Worm (Caenorhabditis elegans) whole organism, L4 larva: ENCODE data around the gene snx-1.

ENCODE experiments used
- F10B5.3 ChIP-seq: sonication (generic microtip); optimal IDR thresholded peaks from 2 replicates; lab custom pipeline; 2016; ENCODE audit warnings: mild to moderate bottlenecking, missing genetic modification characterization, missing compliant biosample characterization
- F37D6.2 ChIP-seq: sonication (generic microtip); optimal IDR thresholded peaks from 2 replicates; lab custom pipeline; 2016; ENCODE audit warnings: mild to moderate bottlenecking, missing genetic modification characterization, missing compliant biosample characterization
- T26A8.4 ChIP-seq: fragments of 200-800 bp; sonication (Bioruptor generic); IDR thresholded peaks from 2 replicates; pipeline ENCODE4 v1.3.6; 2022; ENCODE audit warnings: missing genetic modification characterization, missing compliant biosample characterization
- Y105C5A.15 ChIP-seq: fragments of 200-800 bp; sonication (Bioruptor generic); IDR thresholded peaks from 2 replicates; pipeline ENCODE4 v1.3.6; 2022; ENCODE audit warnings: missing genetic modification characterization, missing compliant biosample characterization
- ZK337.2 ChIP-seq: fragments of 200-800 bp; sonication (Bioruptor generic); IDR thresholded peaks from 2 replicates; pipeline ENCODE4 v1.3.6; 2022; ENCODE audit warnings: missing genetic modification reagents, missing genetic modification characterization, missing compliant biosample characterization
- aha-1 ChIP-seq: fragments of 150-350 bp; peaks from one replicate; lab custom pipeline; 2014; ENCODE audit warnings: missing biosample characterization, missing genetic modification characterization
- ama-1 ChIP-seq: fragments of 150-350 bp; optimal IDR thresholded peaks from 2 replicates; lab custom pipeline; 2014; ENCODE audit warnings: inconsistent platforms, mixed read lengths
- ceh-32 ChIP-seq: sonication (generic microtip); optimal IDR thresholded peaks from 2 replicates; lab custom pipeline; 2016; ENCODE audit warnings: mild to moderate bottlenecking, missing genetic modification characterization, missing compliant biosample characterization; ENCODE audit not compliant: poor library complexity
- ceh-44 ChIP-seq: fragments of 200-800 bp; sonication (Bioruptor generic); IDR thresholded peaks from 2 replicates; pipeline ENCODE4 v1.3.6; 2022; ENCODE audit warnings: missing genetic modification reagents, missing genetic modification characterization, missing compliant biosample characterization
- cey-2 ChIP-seq: sonication (generic microtip); optimal IDR thresholded peaks from 3 replicates; lab custom pipeline; 2017; ENCODE audit warnings: missing genetic modification characterization, mild to moderate bottlenecking, missing compliant biosample characterization, antibody characterized with exemption, borderline replicate concordance; ENCODE audit not compliant: insufficient read depth
- ctbp-1 ChIP-seq: fragments of 200-800 bp; sonication (Bioruptor generic); IDR thresholded peaks from 2 replicates; pipeline ENCODE4 v1.3.6; 2022; ENCODE audit warnings: missing genetic modification reagents, missing genetic modification characterization, missing compliant biosample characterization
- daf-12 ChIP-seq: fragments of 150-350 bp; optimal IDR thresholded peaks from 2 replicates; lab custom pipeline; 2014; ENCODE audit warnings: missing biosample characterization, missing genetic modification reagents, missing genetic modification characterization
- daf-19 ChIP-seq: fragments of 200-800 bp; sonication (Bioruptor generic); conservative IDR thresholded peaks from 2 replicates; pipeline ENCODE4 v1.3.6; 2022; ENCODE audit warnings: missing genetic modification characterization, missing compliant biosample characterization
- dmd-6 ChIP-seq: fragments of 200-800 bp; sonication (Bioruptor generic); IDR thresholded peaks from 2 replicates; pipeline ENCODE4 v1.3.6; 2022; ENCODE audit warnings: missing genetic modification reagents, missing genetic modification characterization, missing compliant biosample characterization
- dpl-1 ChIP-seq: fragments of 150-350 bp; optimal IDR thresholded peaks from 2 replicates; lab custom pipeline; 2014; ENCODE audit warnings: missing biosample characterization, missing genetic modification reagents, missing genetic modification characterization
- dve-1 ChIP-seq: sonication (generic microtip); optimal IDR thresholded peaks from 2 replicates; lab custom pipeline; 2017; ENCODE audit warnings: antibody characterized with exemption, mild to moderate bottlenecking, missing genetic modification characterization, missing compliant biosample characterization; ENCODE audit not compliant: insufficient read depth
- fos-1 ChIP-seq: fragments of 150-350 bp; optimal IDR thresholded peaks from 2 replicates; lab custom pipeline; 2014; ENCODE audit warnings: missing biosample characterization, missing genetic modification characterization
- gei-8 ChIP-seq: fragments of 200-800 bp; sonication (Bioruptor generic); optimal IDR thresholded peaks from 2 replicates; lab custom pipeline; 2018; ENCODE audit warnings: mild to moderate bottlenecking, missing genetic modification characterization, missing compliant biosample characterization
- hlh-11 ChIP-seq: fragments of 200-800 bp; sonication (Bioruptor generic); optimal IDR thresholded peaks from 2 replicates; lab custom pipeline; 2018; ENCODE audit warnings: mild to moderate bottlenecking, missing genetic modification characterization, missing compliant biosample characterization
- hlh-30 ChIP-seq: sonication (generic microtip); optimal IDR thresholded peaks from 2 replicates; lab custom pipeline; 2017; ENCODE audit warnings: antibody characterized with exemption, mild to moderate bottlenecking, missing genetic modification characterization, missing compliant biosample characterization; ENCODE audit not compliant: insufficient read depth
- hmg-1.1 ChIP-seq: fragments of 200-800 bp; sonication (Bioruptor generic); IDR thresholded peaks from 2 replicates; pipeline ENCODE4 v1.3.6; 2022; ENCODE audit warnings: missing genetic modification reagents, missing genetic modification characterization, missing compliant biosample characterization
- lim-7 ChIP-seq: fragments of 200-800 bp; sonication (Bioruptor generic); IDR thresholded peaks from 2 replicates; pipeline ENCODE4 v1.3.6; 2022; ENCODE audit warnings: missing genetic modification characterization, missing compliant biosample characterization
- lin-1 ChIP-seq: fragments of 200-800 bp; sonication (Bioruptor generic); IDR thresholded peaks from 2 replicates; pipeline ENCODE4 v1.3.6; 2022; ENCODE audit warnings: missing genetic modification reagents, missing genetic modification characterization, missing compliant biosample characterization
- lin-13 ChIP-seq: fragments of 150-350 bp; optimal IDR thresholded peaks from 2 replicates; lab custom pipeline; 2014; ENCODE audit warnings: missing biosample characterization, missing genetic modification reagents, missing genetic modification characterization
- lin-29 ChIP-seq: fragments of 200-800 bp; sonication (Bioruptor generic); IDR thresholded peaks from 2 replicates; pipeline ENCODE4 v1.3.6; 2022; ENCODE audit warnings: missing genetic modification reagents, missing genetic modification characterization, missing compliant biosample characterization
- lin-38 ChIP-seq: fragments of 200-800 bp; sonication (Bioruptor generic); IDR thresholded peaks from 2 replicates; pipeline ENCODE4 v1.3.6; 2022; ENCODE audit warnings: missing genetic modification reagents, missing genetic modification characterization, missing compliant biosample characterization
- lin-39 ChIP-seq: fragments of 150-350 bp; optimal IDR thresholded peaks from 2 replicates; lab custom pipeline; 2014; ENCODE audit warnings: missing biosample characterization, missing genetic modification reagents, missing genetic modification characterization
- lsy-2 ChIP-seq, 2 experiments: fragments of 150-350 bp in 1 of 2; sonication (generic microtip) in 1 of 2; optimal IDR thresholded peaks; 2 replicates each; lab custom pipeline; 2014 to 2017; ENCODE audit warnings: missing biosample characterization in 2 of 2, missing genetic modification characterization in 2 of 2
- madf-9 ChIP-seq: fragments of 200-800 bp; sonication (Bioruptor generic); conservative IDR thresholded peaks from 2 replicates; pipeline ENCODE4 v1.3.6; 2022; ENCODE audit warnings: missing genetic modification reagents, missing genetic modification characterization, missing compliant biosample characterization
- mdt-29 ChIP-seq: fragments of 200-800 bp; sonication (Bioruptor generic); IDR thresholded peaks from 2 replicates; pipeline ENCODE4 v1.3.6; 2022; ENCODE audit warnings: missing genetic modification reagents, missing genetic modification characterization, missing compliant biosample characterization
- mes-2 ChIP-seq: sonication (generic microtip); optimal IDR thresholded peaks from 2 replicates; lab custom pipeline; 2016; ENCODE audit warnings: missing genotype, mild to moderate bottlenecking, missing genetic modification characterization, missing compliant biosample characterization; ENCODE audit not compliant: poor library complexity, severe bottlenecking
- nhr-102 ChIP-seq: sonication (generic microtip); optimal IDR thresholded peaks from 2 replicates; lab custom pipeline; 2016; ENCODE audit warnings: mild to moderate bottlenecking, missing genetic modification characterization, moderate library complexity, missing compliant biosample characterization
- nhr-11 ChIP-seq: fragments of 150-350 bp; optimal IDR thresholded peaks from 2 replicates; lab custom pipeline; 2014; ENCODE audit warnings: missing biosample characterization, missing genetic modification characterization
- nhr-25 ChIP-seq: sonication (generic microtip); optimal IDR thresholded peaks from 2 replicates; lab custom pipeline; 2017; ENCODE audit warnings: missing genetic modification characterization, mild to moderate bottlenecking, missing compliant biosample characterization, antibody characterized with exemption, moderate library complexity, borderline replicate concordance; ENCODE audit not compliant: insufficient read depth
- nhr-28 ChIP-seq: fragments of 150-350 bp; optimal IDR thresholded peaks from 2 replicates; lab custom pipeline; 2014; ENCODE audit warnings: missing biosample characterization, missing genetic modification characterization
- nhr-42 ChIP-seq: fragments of 200-800 bp; sonication (Bioruptor generic); IDR thresholded peaks from 2 replicates; pipeline ENCODE4 v1.3.6; 2022; ENCODE audit warnings: missing genetic modification characterization, missing compliant biosample characterization
- nhr-48 ChIP-seq: sonication (generic microtip); optimal IDR thresholded peaks from 2 replicates; lab custom pipeline; 2016; ENCODE audit warnings: mild to moderate bottlenecking, missing genetic modification characterization, missing compliant biosample characterization
- nhr-6 ChIP-seq: fragments of 150-350 bp; optimal IDR thresholded peaks from 2 replicates; lab custom pipeline; 2014; ENCODE audit warnings: missing biosample characterization, missing genetic modification characterization
- nhr-77 ChIP-seq: fragments of 150-350 bp; optimal IDR thresholded peaks from 2 replicates; lab custom pipeline; 2014; ENCODE audit warnings: missing biosample characterization, missing genetic modification characterization
- saeg-2 ChIP-seq: fragments of 200-800 bp; sonication (Bioruptor generic); IDR thresholded peaks from 2 replicates; pipeline ENCODE4 v1.3.6; 2022; ENCODE audit warnings: missing genetic modification reagents, missing genetic modification characterization, missing compliant biosample characterization
- snpc-4 ChIP-seq: fragments of 150-350 bp; optimal IDR thresholded peaks from 2 replicates; lab custom pipeline; 2014; ENCODE audit warnings: missing biosample characterization, missing genetic modification characterization
- spr-1 ChIP-seq: sonication (generic microtip); optimal IDR thresholded peaks from 2 replicates; lab custom pipeline; 2016; ENCODE audit warnings: mild to moderate bottlenecking, missing genetic modification characterization, missing compliant biosample characterization
- tag-97 ChIP-seq: fragments of 200-800 bp; sonication (Bioruptor generic); IDR thresholded peaks from 2 replicates; pipeline ENCODE4 v1.3.6; 2022; ENCODE audit warnings: missing genetic modification characterization, missing compliant biosample characterization
- tra-1 ChIP-seq: fragments of 200-800 bp; sonication (Bioruptor generic); IDR thresholded peaks from 2 replicates; pipeline ENCODE4 v1.3.6; 2022; ENCODE audit warnings: missing genetic modification reagents, missing genetic modification characterization, missing compliant biosample characterization
- unc-62 ChIP-seq, 3 experiments: fragments of 150-350 bp in 1 of 3; sonication (generic microtip); optimal IDR thresholded peaks in 2 of 3; peaks in 1 of 3; 1 replicate in 1 of 3; 2 replicates in 2 of 3; lab custom pipeline; 2014 to 2017; ENCODE audit warnings: missing biosample characterization in 3 of 3, missing genetic modification characterization in 3 of 3, missing genetic modification reagents in 3 of 3, missing genotype in 1 of 3
- vab-7 ChIP-seq: fragments of 200-800 bp; sonication (Bioruptor generic); IDR thresholded peaks from 2 replicates; pipeline ENCODE4 v1.3.6; 2022; ENCODE audit warnings: missing genetic modification reagents, missing genetic modification characterization, missing compliant biosample characterization
- zfp-2 ChIP-seq: sonication (generic microtip); optimal IDR thresholded peaks from 2 replicates; lab custom pipeline; 2016; ENCODE audit warnings: mild to moderate bottlenecking, missing genetic modification characterization, missing compliant biosample characterization
- zfp-3 ChIP-seq: fragments of 200-800 bp; sonication (Bioruptor generic); conservative IDR thresholded peaks from 2 replicates; pipeline ENCODE4 v1.3.6; 2022; ENCODE audit warnings: missing genetic modification reagents, missing genetic modification characterization, missing compliant biosample characterization
- zip-2 ChIP-seq: fragments of 150-350 bp; optimal IDR thresholded peaks from 2 replicates; lab custom pipeline; 2014; ENCODE audit warnings: missing biosample characterization, missing genetic modification characterization

The snx-1 gene

ce11 chrX:1093154-1093553 lies 35.6 kb upstream of the snx-1 start:
- TF ChIP-seq nhr-102 (peak; percentile 79), saeg-2 (GFP tag; lab: Robert Waterston, UW) (0 out of 2 replicates have a peak, but pooled peaks have one; percentile 69), lin-13 (GFP tag; lab: Kevin White, UChicago) (peak; percentile 87), hlh-11 (peak; percentile 99), nhr-6 (tag; lab: Kevin White, UChicago) (peak; percentile 95), aha-1 (tag; lab: Kevin White, UChicago) (peak; percentile 98), lim-7 (GFP tag; lab: Robert Waterston, UW) (no peak), daf-19 (GFP tag; lab: Robert Waterston, UW) (peak; percentile 31; the same call in 1 of the 2 replicates), F37D6.2 (peak; percentile 81), tag-97 (no peak), dpl-1 (GFP tag; lab: Kevin White, UChicago) (peak; percentile 46), ctbp-1 (GFP tag; lab: Robert Waterston, UW) (peak; percentile 95), lin-39 (tag; lab: Kevin White, UChicago) (no peak), lin-1 (GFP tag; lab: Robert Waterston, UW) (peak; percentile 89), ama-1 (peak; percentile 63), nhr-25 (tag; lab: Kevin White, UChicago) (peak; percentile 46), F10B5.3 (tag; lab: Kevin White, UChicago) (peak; percentile 44), zfp-3 (GFP tag; lab: Robert Waterston, UW) (no peak), mdt-29 (GFP tag; lab: Robert Waterston, UW) (peak; percentile 35; the same call in 1 of the 2 replicates), gei-8 (GFP tag; lab: Kevin White, UChicago) (peak; percentile 65), zfp-2 (tag; lab: Kevin White, UChicago) (peak; percentile 38), snpc-4 (no peak), tra-1 (peak; percentile 95), fos-1 (tag; lab: Kevin White, UChicago) (no peak), spr-1 (tag; lab: Kevin White, UChicago) (peak; percentile 84), nhr-48 (peak; percentile 91), ceh-32 (tag; lab: Kevin White, UChicago) (no peak), ceh-44 (GFP tag; lab: Robert Waterston, UW) (no peak), ZK337.2 (GFP tag; lab: Robert Waterston, UW) (no peak), vab-7 (GFP tag; lab: Robert Waterston, UW) (peak; percentile 38; the same call in 1 of the 2 replicates), nhr-28 (tag; lab: Kevin White, UChicago) (peak; percentile 95), hlh-30 (tag; lab: Kevin White, UChicago) (peak; percentile 99), cey-2 (peak; percentile 43), dve-1 (tag; lab: Kevin White, UChicago) (peak; percentile 99), dmd-6 (GFP tag; lab: Robert Waterston, UW) (peak; percentile 97), Y105C5A.15 (GFP tag; lab: Robert Waterston, UW) (peak; percentile 26; the same call in 1 of the 2 replicates), nhr-11 (tag; lab: Kevin White, UChicago) (peak; percentile 97), zip-2 (tag; lab: Kevin White, UChicago) (peak; percentile 75), lin-38 (peak; percentile 67), madf-9 (GFP tag; lab: Robert Waterston, UW) (peak; percentile 62; the same call in 1 of the 2 replicates), T26A8.4 (GFP tag; lab: Robert Waterston, UW) (peak; percentile 85), lin-29 (0 out of 2 replicates have a peak, but pooled peaks have one; percentile 29), unc-62 (GFP tag; optimal IDR thresholded peaks at IDR 0.05 in 1 of 2; lab: Kevin White, UChicago) (peak; percentile 26 to 100), unc-62 (tag; optimal IDR thresholded peaks at IDR 0.05; lab: Kevin White, UChicago) (no peak), hmg-1.1 (GFP tag; lab: Robert Waterston, UW) (peak; percentile 97), lsy-2 (tag; optimal IDR thresholded peaks at IDR 0.05; lab: Kevin White, UChicago) (peak; percentile 78 to 93), daf-12 (tag; lab: Kevin White, UChicago) (no peak), nhr-77 (tag; lab: Kevin White, UChicago) (peak; percentile 95), nhr-42 (GFP tag; lab: Robert Waterston, UW) (0 out of 2 replicates have a peak, but pooled peaks have one; percentile 54), mes-2 (tag; lab: Kevin White, UChicago) (peak; percentile 91)
